Worm (Caenorhabditis elegans) whole organism, L1 larva: Measurements from ENCODE around the gene srh-186.

Source experiments
- elt-2 ChIP-seq: sonication (generic microtip); optimal IDR thresholded peaks from 2 replicates; lab custom pipeline; 2016; ENCODE audit warnings: missing genetic modification characterization, mild to moderate bottlenecking, inconsistent platforms, missing compliant biosample characterization, missing genetic modification reagents
- ets-5 ChIP-seq: fragments of 200-800 bp; sonication (Bioruptor generic); IDR thresholded peaks from 2 replicates; pipeline ENCODE4 v1.3.6; 2022; ENCODE audit warnings: missing genetic modification characterization, missing compliant biosample characterization
- mab-9 ChIP-seq: fragments of 200-800 bp; sonication (Bioruptor generic); IDR thresholded peaks from 2 replicates; pipeline ENCODE4 v1.3.6; 2022; ENCODE audit warnings: missing genetic modification reagents, missing genetic modification characterization, missing compliant biosample characterization
- mep-1 ChIP-seq: fragments of 150-350 bp; optimal IDR thresholded peaks from 2 replicates; lab custom pipeline; 2014; ENCODE audit warnings: missing biosample characterization, missing genetic modification characterization

- TF ChIP-seq mab-9 = no peak
- TF ChIP-seq mep-1 (tag; lab: Kevin White, UChicago) = no peak
- no peak for TF ChIP-seq ets-5 (GFP tag; lab: Robert Waterston, UW)
- no peak for TF ChIP-seq elt-2 (tag; lab: Kevin White, UChicago)
These were observed 32.5 kb downstream of the srh-186 start, which contains the start of gene F36G9.15 for ce11 chrV:15988074-15988473.
